Fruit fly (Drosophila melanogaster): ENCODE measurements around the gene lush.

Gene lush

DNA sequence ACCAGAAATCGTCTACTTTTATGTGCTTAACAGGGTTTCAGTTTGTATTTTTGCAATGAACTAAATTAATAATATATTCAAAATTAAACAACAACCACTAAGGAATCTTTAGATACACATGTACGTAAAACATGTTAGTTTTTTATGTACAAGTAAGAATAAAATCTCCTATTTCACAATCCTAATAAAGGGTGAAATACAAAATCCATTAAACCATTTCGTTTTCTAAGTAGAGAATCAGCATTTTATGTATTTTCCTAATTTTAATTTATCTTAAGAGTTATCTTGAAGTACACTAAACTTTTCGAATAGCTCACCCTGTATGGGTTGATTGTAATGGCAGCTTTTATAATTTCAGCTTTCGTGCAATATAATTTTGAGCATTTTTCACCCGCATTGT lies 44.1 kb downstream of the lush start (continued):
- TF ChIP-seq wek (GFP tag; optimal IDR thresholded peaks at IDR 0.05) = no peak
- no peak for TF ChIP-seq CG11723 (GFP tag; optimal IDR thresholded peaks at IDR 0.05)
- TF ChIP-seq trem (tag; optimal IDR thresholded peaks at IDR 0.05) = no peak
- TF ChIP-seq ci (GFP tag; IDR thresholded peaks at IDR 0.05) = no peak
- TF ChIP-seq CG17568 (GFP tag; optimal IDR thresholded peaks at IDR 0.05) = no peak
- no peak for TF ChIP-seq HLH54F (GFP tag; optimal IDR thresholded peaks at IDR 0.05)
- no peak for TF ChIP-seq CG11093 (GFP tag; IDR thresholded peaks at IDR 0.05)
- no peak for TF ChIP-seq Doc2 (GFP tag; IDR thresholded peaks at IDR 0.05)
- TF ChIP-seq Nf-YA (GFP tag; IDR thresholded peaks at IDR 0.05) = no peak
- no peak for TF ChIP-seq CG7745 (tag; optimal IDR thresholded peaks at IDR 0.05)
- TF ChIP-seq dm (GFP tag; optimal IDR thresholded peaks at IDR 0.05) = no peak
- peak; percentile 9 for TF ChIP-seq exex (tag; optimal IDR thresholded peaks at IDR 0.05)
- TF ChIP-seq ind (GFP tag; optimal IDR thresholded peaks at IDR 0.05) = no peak
- TF ChIP-seq CG6854 (GFP tag; optimal IDR thresholded peaks at IDR 0.05) = no peak

DNA sequence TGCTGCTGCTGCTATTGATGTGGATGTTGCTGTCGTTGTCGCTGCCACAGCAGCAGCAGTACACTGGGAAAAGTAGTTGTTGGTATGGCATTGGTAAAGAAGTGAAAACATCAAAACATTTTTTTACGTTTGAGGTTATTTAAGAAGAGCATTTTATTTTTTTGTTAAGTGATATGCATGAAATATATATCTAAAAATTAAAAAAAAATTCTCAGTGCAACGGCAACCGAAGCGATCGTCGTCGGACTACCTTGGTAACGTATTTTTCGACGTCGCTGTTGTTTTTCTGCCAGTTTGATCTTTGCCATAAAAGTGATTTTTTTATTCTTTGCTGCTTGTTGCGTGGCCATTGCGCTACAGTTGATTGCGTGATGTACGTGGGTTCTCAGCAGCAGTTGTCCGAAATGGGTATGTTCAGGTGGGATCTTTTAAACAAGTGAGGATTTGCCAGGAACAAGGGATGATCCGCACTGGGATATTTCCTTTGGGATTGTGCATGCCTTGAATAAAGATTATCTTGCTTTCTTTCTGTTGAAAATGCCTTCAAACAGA lies 45.1 kb downstream of the lush start:
- TF ChIP-seq HmgZ (tag; optimal IDR thresholded peaks at IDR 0.05) = peak; percentile 95
- peak; percentile 91 for TF ChIP-seq CG12942 (GFP tag; optimal IDR thresholded peaks at IDR 0.05)
- TF ChIP-seq Kr (GFP tag; optimal IDR thresholded peaks at IDR 0.05) = peak; percentile 81
- TF ChIP-seq pb (GFP tag; optimal IDR thresholded peaks at IDR 0.05) = peak; percentile 83
- peak; percentile 91 for TF ChIP-seq CG6175 (GFP tag; IDR thresholded peaks at IDR 0.05)
- TF ChIP-seq danr (GFP tag; IDR thresholded peaks at IDR 0.05) = peak; percentile 94
- TF ChIP-seq Myb (GFP tag; optimal IDR thresholded peaks at IDR 0.05) = peak; percentile 77
- peak; percentile 69 for TF ChIP-seq CG3995 (GFP tag; optimal IDR thresholded peaks at IDR 0.05)
- peak; percentile 92 for TF ChIP-seq odd (GFP tag; optimal IDR thresholded peaks at IDR 0.05)
- peak; percentile 89 for TF ChIP-seq Hmx (GFP tag; optimal IDR thresholded peaks at IDR 0.05)
- TF ChIP-seq Atf-2 (GFP tag; optimal IDR thresholded peaks at IDR 0.05) = peak; percentile 91
- no peak for TF ChIP-seq usp (GFP tag; optimal IDR thresholded peaks at IDR 0.05)
- peak; percentile 98 for TF ChIP-seq CG17829 (tag; optimal IDR thresholded peaks at IDR 0.05)
- peak; percentile 62 for TF ChIP-seq ftz-f1 (GFP tag; optimal IDR thresholded peaks at IDR 0.05)
- peak; percentile 95 for TF ChIP-seq otp (GFP tag; IDR thresholded peaks at IDR 0.05)
- peak; percentile 80 for TF ChIP-seq cas (GFP tag; IDR thresholded peaks at IDR 0.05)
- TF ChIP-seq NfI (GFP tag; optimal IDR thresholded peaks at IDR 0.05) = peak; percentile 93
- TF ChIP-seq CG6254 (GFP tag; optimal IDR thresholded peaks at IDR 0.05) = peak; percentile 92
- TF ChIP-seq CG7271 (tag; optimal IDR thresholded peaks at IDR 0.05) = peak; percentile 99
- peak; percentile 92 for TF ChIP-seq ttk (GFP tag; IDR thresholded peaks at IDR 0.05)
- peak; percentile 92 for TF ChIP-seq CG1529 (GFP tag; optimal IDR thresholded peaks at IDR 0.05)
- peak; percentile 91 for TF ChIP-seq Fer2 (tag; optimal IDR thresholded peaks at IDR 0.05)
- TF ChIP-seq CG12219 (GFP tag; optimal IDR thresholded peaks at IDR 0.05) = peak; percentile 92
- peak; percentile 95 for TF ChIP-seq CG6689 (GFP tag; IDR thresholded peaks at IDR 0.05)
- TF ChIP-seq ken (GFP tag; IDR thresholded peaks at IDR 0.05) = peak; percentile 93
- TF ChIP-seq Hmr (GFP tag; optimal IDR thresholded peaks at IDR 0.05) = peak; percentile 93
- peak; percentile 96 for TF ChIP-seq Hsf (GFP tag; optimal IDR thresholded peaks at IDR 0.05)
- peak; percentile 93 for TF ChIP-seq sqz (GFP tag; optimal IDR thresholded peaks at IDR 0.05)
- peak; percentile 97 for TF ChIP-seq CG30403 (GFP tag; optimal IDR thresholded peaks at IDR 0.05)
- TF ChIP-seq CG16815 (GFP tag; optimal IDR thresholded peaks at IDR 0.05) = peak; percentile 95
- TF ChIP-seq CG9609 (GFP tag; optimal IDR thresholded peaks at IDR 0.05) = peak; percentile 87
- TF ChIP-seq Camta (GFP tag; optimal IDR thresholded peaks at IDR 0.05) = peak; percentile 94
- peak; percentile 94 for TF ChIP-seq trh (GFP tag; optimal IDR thresholded peaks at IDR 0.05)
- peak; percentile 44 for TF ChIP-seq ash1 (GFP tag; optimal IDR thresholded peaks at IDR 0.05)
- peak; percentile 92 for TF ChIP-seq Usf (GFP tag; optimal IDR thresholded peaks at IDR 0.05)
- TF ChIP-seq CG2875 (GFP tag; optimal IDR thresholded peaks at IDR 0.05) = peak; percentile 92
- TF ChIP-seq org-1 (GFP tag; optimal IDR thresholded peaks at IDR 0.05) = peak; percentile 93
